Worm (Caenorhabditis elegans): ENCODE measurements around the gene C09E8.6.

DNA sequence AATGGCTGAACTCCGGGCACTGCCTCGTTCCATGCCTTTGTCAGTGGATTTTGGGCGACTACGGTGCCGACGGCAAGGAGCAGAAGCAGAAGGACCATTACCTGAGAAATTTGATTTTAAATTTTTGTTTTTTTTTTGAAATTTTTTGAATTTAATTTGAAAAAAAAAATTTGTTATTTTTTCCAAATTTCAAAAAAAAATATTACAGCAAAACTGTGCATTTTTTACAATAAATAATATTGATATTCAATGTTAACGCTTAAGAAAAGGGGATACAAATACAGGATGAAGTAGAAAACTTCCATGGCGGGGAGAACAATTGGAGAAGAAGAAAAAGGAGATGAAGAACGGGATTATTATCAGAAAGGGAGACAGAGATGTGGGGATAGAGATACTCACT is 15.7 kb downstream of the C09E8.6 start, which contains the start of gene mlt-8:
- TF ChIP-seq him-1 (tag; optimal IDR thresholded peaks at IDR 0.05) (no peak), dao-5 (tag; optimal IDR thresholded peaks at IDR 0.05) (no peak), W03F9.2 (tag; optimal IDR thresholded peaks at IDR 0.05) (no peak)

Data from whole organism, L4/young adult.